Worm (Caenorhabditis elegans) whole organism, midembryonic: ENCODE results near the gene C46C2.3.

Source experiments
- T22C8.4 ChIP-seq: fragments of 200-800 bp; sonication (Bioruptor generic); IDR thresholded peaks from 2 replicates; pipeline ENCODE4 v1.3.6; 2022; ENCODE audit warnings: missing genetic modification characterization, missing compliant biosample characterization
- cog-1 ChIP-seq: sonication (generic microtip); optimal IDR thresholded peaks from 2 replicates; lab custom pipeline; 2016; ENCODE audit warnings: missing genetic modification characterization, missing compliant biosample characterization
- flt-1 ChIP-seq: fragments of 200-800 bp; sonication (Bioruptor generic); IDR thresholded peaks from 2 replicates; pipeline ENCODE4 v1.3.6; 2022; ENCODE audit warnings: missing genetic modification characterization, missing compliant biosample characterization
- klf-2 ChIP-seq: fragments of 200-800 bp; sonication (Bioruptor generic); conservative IDR thresholded peaks from 2 replicates; pipeline ENCODE4 v1.3.6; 2022; ENCODE audit warnings: missing genetic modification reagents, missing genetic modification characterization, missing compliant biosample characterization
- med-1 ChIP-seq: sonication (generic microtip); optimal IDR thresholded peaks from 2 replicates; lab custom pipeline; 2017; ENCODE audit warnings: missing genetic modification characterization, mild to moderate bottlenecking, missing compliant biosample characterization, antibody characterized with exemption, missing genetic modification reagents; ENCODE audit not compliant: insufficient read depth
- ref-1 ChIP-seq: fragments of 200-800 bp; sonication (Bioruptor generic); conservative IDR thresholded peaks from 2 replicates; pipeline ENCODE4 v1.3.6; 2022; ENCODE audit warnings: missing genetic modification reagents, missing genetic modification characterization, missing compliant biosample characterization
- tab-1 ChIP-seq: fragments of 200-800 bp; sonication (Bioruptor generic); IDR thresholded peaks from 2 replicates; pipeline ENCODE4 v1.3.6; 2022; ENCODE audit warnings: missing genetic modification characterization, missing compliant biosample characterization
- ztf-23 ChIP-seq: fragments of 200-800 bp; sonication (Bioruptor generic); IDR thresholded peaks from 2 replicates; pipeline ENCODE4 v1.3.6; 2022; ENCODE audit warnings: missing genetic modification reagents, missing genetic modification characterization, missing compliant biosample characterization
- ztf-29 ChIP-seq: fragments of 200-800 bp; sonication (Bioruptor generic); IDR thresholded peaks from 2 replicates; pipeline ENCODE4 v1.3.6; 2022; ENCODE audit warnings: missing genetic modification reagents, missing genetic modification characterization, missing compliant biosample characterization

C46C2.3 gene

DNA sequence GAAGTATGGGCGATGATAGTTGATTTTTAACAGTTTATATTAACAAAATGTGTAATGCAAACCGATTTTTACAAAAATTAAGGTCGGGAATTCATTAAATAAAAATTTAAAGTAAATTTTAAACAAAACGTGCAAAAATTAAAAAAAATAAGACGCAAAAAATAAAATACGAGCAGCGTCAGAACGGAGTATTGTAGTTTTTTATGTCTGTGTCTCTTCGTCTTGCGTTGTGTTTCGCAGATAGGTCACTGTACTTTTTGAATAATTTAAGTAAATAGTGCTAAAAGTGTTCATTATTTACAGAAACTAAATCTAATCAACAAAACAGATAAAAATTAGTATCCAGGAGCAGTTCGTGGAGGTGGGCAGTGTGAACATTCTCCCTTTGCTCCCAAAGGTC is 35.4 kb downstream of the C46C2.3 start:
- no peak for TF ChIP-seq flt-1 (GFP tag; lab: Robert Waterston, UW)
- no peak for TF ChIP-seq klf-2
- TF ChIP-seq cog-1, result no peak
- TF ChIP-seq med-1 (GFP tag; lab: Kevin White, UChicago), result no peak
- TF ChIP-seq tab-1, result no peak
- TF ChIP-seq T22C8.4 (GFP tag; lab: Robert Waterston, UW), result no peak
- no peak for TF ChIP-seq ztf-29
- TF ChIP-seq ztf-23 (GFP tag; lab: Robert Waterston, UW), result no peak
- no peak for TF ChIP-seq ref-1 (GFP tag; lab: Robert Waterston, UW)

DNA sequence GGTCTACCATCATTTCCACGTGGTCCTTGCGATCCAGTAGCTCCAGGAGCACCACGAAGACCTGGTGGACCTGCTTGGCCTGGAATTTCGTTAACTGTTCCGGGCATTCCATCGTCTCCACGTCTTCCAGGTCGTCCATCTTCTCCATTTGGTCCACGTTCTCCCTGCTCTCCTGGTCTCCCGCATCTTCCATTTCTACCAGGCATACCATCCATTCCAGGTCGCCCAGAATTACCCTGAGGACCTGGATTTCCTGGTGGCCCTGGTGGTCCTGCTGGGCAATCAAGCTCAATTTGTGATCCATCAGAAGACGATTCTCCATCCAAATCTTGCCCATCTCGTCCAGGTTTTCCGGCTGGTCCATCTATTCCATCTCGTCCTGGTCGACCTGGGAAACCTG is 35.9 kb downstream of the C46C2.3 start:
- TF ChIP-seq tab-1, result no peak

DNA sequence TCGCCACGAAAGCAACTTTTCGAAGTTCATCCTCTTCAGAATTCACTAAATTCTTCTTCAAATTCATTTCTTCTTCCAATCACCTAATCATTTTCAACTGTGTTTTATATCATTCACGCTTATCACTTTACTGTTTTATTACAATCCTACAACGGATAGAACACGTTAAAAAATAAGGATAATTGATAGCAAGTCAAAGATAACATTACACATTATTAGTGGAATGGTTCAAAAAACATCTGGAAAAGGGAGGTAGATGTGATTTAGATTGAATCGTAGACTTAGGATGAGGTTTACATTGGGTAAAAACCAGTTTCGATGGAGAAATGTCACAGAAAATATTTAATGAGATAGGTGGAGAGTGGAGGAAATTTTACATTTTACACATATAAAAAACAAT is 36.8 kb downstream of the C46C2.3 start, which contains the start of gene col-120:
col-120 (minus strand) TSS at position 101 of the 400 bp plus-strand sequence.
- TF ChIP-seq tab-1 (no peak), med-1 (GFP tag; lab: Kevin White, UChicago) (no peak), klf-2 (no peak), ref-1 (GFP tag; lab: Robert Waterston, UW) (no peak), T22C8.4 (GFP tag; lab: Robert Waterston, UW) (no peak), cog-1 (no peak), flt-1 (GFP tag; lab: Robert Waterston, UW) (no peak), ztf-23 (GFP tag; lab: Robert Waterston, UW) (no peak), ztf-29 (no peak)

DNA sequence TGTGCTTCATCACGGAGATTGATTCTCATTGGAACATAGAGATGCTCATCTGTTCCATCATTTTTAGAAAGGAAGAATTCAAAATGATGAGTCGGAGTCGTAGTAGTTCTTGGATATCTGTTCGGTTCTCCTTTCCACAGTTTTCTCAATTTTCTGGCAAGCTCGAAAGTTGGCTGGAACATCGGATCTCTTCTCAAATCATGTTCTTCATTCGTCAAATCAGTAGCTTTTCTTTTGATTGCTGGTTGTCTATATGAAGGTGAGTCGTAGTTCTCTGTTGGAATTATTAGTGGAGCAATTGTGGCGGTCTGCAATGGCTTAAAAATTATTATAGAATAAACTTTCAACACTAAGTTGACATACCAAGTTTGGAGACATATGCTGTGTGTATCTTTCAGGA is 37.4 kb downstream of the C46C2.3 start:
- TF ChIP-seq ztf-23 (GFP tag; lab: Robert Waterston, UW) (no peak), klf-2 (no peak), ref-1 (GFP tag; lab: Robert Waterston, UW) (no peak), flt-1 (GFP tag; lab: Robert Waterston, UW) (no peak), med-1 (GFP tag; lab: Kevin White, UChicago) (no peak), T22C8.4 (GFP tag; lab: Robert Waterston, UW) (no peak), cog-1 (no peak), tab-1 (no peak), ztf-29 (no peak)

DNA sequence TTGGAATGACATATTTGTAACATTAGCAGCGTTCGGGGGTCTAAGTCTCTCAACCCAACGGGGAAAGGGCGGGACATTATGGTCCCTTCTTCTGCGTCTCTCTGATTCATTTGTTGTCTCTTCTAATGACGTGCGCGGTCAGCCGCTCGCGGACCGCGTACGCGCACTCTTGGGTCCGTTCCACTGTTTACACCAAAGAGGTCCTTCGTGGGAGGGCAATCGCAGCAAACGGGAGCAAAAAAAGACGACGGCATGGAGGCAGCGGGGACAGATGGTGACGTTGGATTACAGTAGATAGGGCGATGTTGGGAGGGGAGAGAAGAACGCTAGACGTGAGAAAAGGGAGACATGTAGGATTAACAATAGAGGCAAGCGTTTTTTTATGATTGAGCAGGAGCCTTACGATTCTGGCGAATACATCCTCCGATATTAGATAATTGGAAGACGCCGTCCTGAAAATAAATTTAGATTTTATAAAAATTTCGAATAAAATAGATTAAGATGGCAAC is 38.9 kb downstream of the C46C2.3 start, which contains the start of gene flh-1:
flh-1 (minus strand) TSS at position 459 of the 509 bp plus-strand sequence.
- TF ChIP-seq ztf-23 (GFP tag; lab: Robert Waterston, UW) (no peak), flt-1 (GFP tag; lab: Robert Waterston, UW) (peak; percentile 76), tab-1 (peak; percentile 63; the same call in 1 of the 2 replicates)

DNA sequence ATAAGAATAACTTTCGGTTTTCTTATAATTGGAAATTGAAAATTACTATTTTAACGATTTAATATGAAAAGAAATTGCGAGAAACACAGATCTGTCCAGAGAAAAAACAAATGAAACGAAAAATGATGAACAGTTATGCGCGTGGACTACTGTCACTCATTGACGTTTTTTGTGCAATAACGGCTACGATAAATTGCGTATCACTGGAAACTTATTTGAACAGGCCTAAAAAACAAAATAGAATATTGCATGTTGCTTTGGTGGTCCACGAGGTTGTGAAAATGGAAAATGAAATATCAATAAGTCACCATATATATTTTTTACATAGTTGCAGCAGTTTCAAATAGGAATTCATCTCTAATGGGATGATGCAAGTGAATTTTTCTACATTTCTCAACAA is 39.6 kb downstream of the C46C2.3 start:
- no peak for TF ChIP-seq med-1 (GFP tag; lab: Kevin White, UChicago)
- no peak for TF ChIP-seq ref-1 (GFP tag; lab: Robert Waterston, UW)
- TF ChIP-seq T22C8.4 (GFP tag; lab: Robert Waterston, UW), result no peak
- no peak for TF ChIP-seq cog-1
- TF ChIP-seq flt-1 (GFP tag; lab: Robert Waterston, UW), result no peak
- TF ChIP-seq ztf-23 (GFP tag; lab: Robert Waterston, UW), result no peak
- TF ChIP-seq tab-1, result no peak
- no peak for TF ChIP-seq klf-2
- TF ChIP-seq ztf-29, result no peak

DNA sequence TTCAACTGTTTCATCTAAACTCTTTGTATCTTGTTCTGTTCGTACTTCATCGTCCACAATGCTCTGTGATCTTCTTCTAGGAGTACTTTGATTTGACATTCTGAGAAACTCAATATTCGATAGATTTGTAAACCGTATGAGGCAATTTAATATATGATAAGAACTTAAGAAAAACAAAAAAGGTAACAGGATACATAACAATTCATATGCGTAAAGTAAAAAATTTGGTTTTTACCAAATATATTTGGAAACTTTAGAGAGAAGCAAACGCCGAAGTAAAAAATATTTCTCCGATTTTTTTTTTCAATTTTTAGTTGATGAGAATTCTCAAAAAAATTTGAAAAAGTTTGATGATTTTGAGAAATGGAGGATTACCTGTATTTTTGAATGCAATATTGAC is 41.5 kb downstream of the C46C2.3 start, which contains the start of gene Y11D7A.19:
Y11D7A.19 (minus strand) TSS at position 101 of the 400 bp plus-strand sequence.
- TF ChIP-seq cog-1 (no peak), ztf-23 (GFP tag; lab: Robert Waterston, UW) (no peak), T22C8.4 (GFP tag; lab: Robert Waterston, UW) (no peak), ztf-29 (no peak), ref-1 (GFP tag; lab: Robert Waterston, UW) (no peak), flt-1 (GFP tag; lab: Robert Waterston, UW) (no peak), tab-1 (no peak), med-1 (GFP tag; lab: Kevin White, UChicago) (no peak), klf-2 (no peak)

DNA sequence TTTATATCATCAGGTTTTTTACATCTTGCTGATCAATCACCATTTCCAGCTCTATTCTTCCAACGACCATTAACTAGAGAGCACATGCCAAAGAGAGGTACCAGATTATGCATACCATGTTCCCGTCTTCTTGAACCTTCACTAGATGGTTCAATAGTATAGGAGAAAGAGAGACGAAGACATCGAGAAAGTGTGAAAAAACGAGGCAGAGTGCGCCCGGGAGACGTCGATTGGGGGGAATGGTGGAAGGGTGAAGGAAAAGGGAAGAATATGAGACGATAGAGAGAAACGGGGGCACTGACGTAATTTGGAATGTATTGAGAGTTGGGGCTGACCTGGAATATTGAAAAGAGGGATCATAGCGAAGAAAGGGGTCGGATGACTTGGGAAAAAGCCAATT is 42.7 kb downstream of the C46C2.3 start:
- TF ChIP-seq med-1 (GFP tag; lab: Kevin White, UChicago) (no peak), flt-1 (GFP tag; lab: Robert Waterston, UW) (no peak), ztf-23 (GFP tag; lab: Robert Waterston, UW) (no peak), T22C8.4 (GFP tag; lab: Robert Waterston, UW) (no peak), klf-2 (no peak), cog-1 (no peak), ztf-29 (no peak)

DNA sequence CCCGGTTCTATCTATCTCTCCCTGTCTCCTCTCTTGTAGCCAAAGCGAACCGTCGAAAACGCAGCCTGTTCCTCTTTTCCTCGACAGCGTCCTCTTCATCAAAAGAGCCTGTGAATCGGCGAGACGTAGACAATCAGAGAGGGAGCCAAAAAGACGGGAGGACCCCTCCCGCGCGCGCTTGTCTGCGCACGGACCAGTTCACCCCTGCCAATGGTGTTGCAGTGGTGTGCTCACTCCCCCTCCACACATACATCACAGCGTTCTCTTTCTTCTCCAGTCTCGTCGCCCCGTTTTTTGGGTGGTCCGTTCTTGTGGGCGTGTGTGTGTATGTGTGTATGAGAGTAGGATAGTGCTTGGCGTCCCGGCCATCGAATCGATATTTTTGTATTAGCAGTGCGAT is 44.0 kb downstream of the C46C2.3 start:
- peak; percentile 68; the same call in 1 of the 2 replicates for TF ChIP-seq tab-1
- no peak for TF ChIP-seq ref-1 (GFP tag; lab: Robert Waterston, UW)
- no peak for TF ChIP-seq klf-2
- no peak for TF ChIP-seq med-1 (GFP tag; lab: Kevin White, UChicago)
- no peak for TF ChIP-seq T22C8.4 (GFP tag; lab: Robert Waterston, UW)
- TF ChIP-seq cog-1, result no peak
- peak; percentile 66; the same call in 1 of the 2 replicates for TF ChIP-seq flt-1 (GFP tag; lab: Robert Waterston, UW)
- no peak for TF ChIP-seq ztf-23 (GFP tag; lab: Robert Waterston, UW)
- no peak for TF ChIP-seq ztf-29

DNA sequence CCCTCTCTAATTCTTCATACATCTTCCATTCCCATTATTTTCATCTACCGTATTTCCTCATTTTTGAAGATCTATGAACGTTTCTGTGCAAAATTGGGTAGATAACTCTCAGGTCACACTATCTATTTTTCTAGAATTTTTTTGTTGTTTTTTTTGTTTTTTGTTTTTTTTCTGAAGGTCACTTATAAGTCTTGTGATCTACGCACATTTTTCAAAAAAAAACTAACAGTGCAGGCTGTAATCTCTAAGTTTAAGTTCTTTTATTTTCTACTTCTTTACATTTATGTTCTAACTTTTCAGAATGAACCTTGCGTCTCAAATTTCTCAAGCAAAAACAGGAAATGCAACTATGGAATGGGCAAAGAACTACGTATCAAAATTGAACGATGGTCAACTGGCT is 44.9 kb downstream of the C46C2.3 start, which contains the start of gene flh-3:
flh-3 (plus strand) TSS at position 301 of the 400 bp plus-strand sequence.
- TF ChIP-seq tab-1 (no peak), flt-1 (GFP tag; lab: Robert Waterston, UW) (no peak), cog-1 (no peak), ztf-23 (GFP tag; lab: Robert Waterston, UW) (no peak), T22C8.4 (GFP tag; lab: Robert Waterston, UW) (no peak), ref-1 (GFP tag; lab: Robert Waterston, UW) (no peak), med-1 (GFP tag; lab: Kevin White, UChicago) (no peak), klf-2 (no peak), ztf-29 (no peak)
